Fruit fly (Drosophila melanogaster): ENCODE measurements around the gene CG32563.

Gene CG32563

dm6 chrX:17237421-17237820 is 29.2 kb downstream of the CG32563 start:
- no peak for TF ChIP-seq psq (optimal IDR thresholded peaks at IDR 0.05)
- TF ChIP-seq CG8478 (optimal IDR thresholded peaks at IDR 0.05), result no peak
- no peak for TF ChIP-seq usp (GFP tag; optimal IDR thresholded peaks at IDR 0.05)
- TF ChIP-seq pan (optimal IDR thresholded peaks at IDR 0.05), result no peak
- TF ChIP-seq EcR (GFP tag; optimal IDR thresholded peaks at IDR 0.05), result no peak
- no peak for TF ChIP-seq Dll (optimal IDR thresholded peaks at IDR 0.05)

- TF ChIP-seq usp (GFP tag; optimal IDR thresholded peaks at IDR 0.05) (no peak), CG8478 (optimal IDR thresholded peaks at IDR 0.05) (no peak), pan (optimal IDR thresholded peaks at IDR 0.05) (no peak), psq (optimal IDR thresholded peaks at IDR 0.05) (no peak), Dll (optimal IDR thresholded peaks at IDR 0.05) (no peak)
Measured at dm6 chrX:17244854-17245253, 36.6 kb downstream of the CG32563 start, which contains the start of gene CG8915. TSS of gene CG8915 (minus strand) at chrX:17245001.

dm6 chrX:17246916-17247315 is 38.7 kb downstream of the CG32563 start, which contains the start of gene CG42854:
TSS of gene CG42854 (minus strand) at chrX:17247016.
- no peak for TF ChIP-seq psq (optimal IDR thresholded peaks at IDR 0.05)
- no peak for TF ChIP-seq pan (optimal IDR thresholded peaks at IDR 0.05)
- TF ChIP-seq EcR (GFP tag; optimal IDR thresholded peaks at IDR 0.05), result no peak
- TF ChIP-seq CG8478 (optimal IDR thresholded peaks at IDR 0.05), result no peak
- no peak for TF ChIP-seq usp (GFP tag; optimal IDR thresholded peaks at IDR 0.05)

dm6 chrX:17249326-17249725 is 41.1 kb downstream of the CG32563 start, which contains the start of gene CG8675:
TSS of gene CG8675 (minus strand) at chrX:17249502.
- no peak for TF ChIP-seq usp (GFP tag; optimal IDR thresholded peaks at IDR 0.05)
- no peak for TF ChIP-seq pan (optimal IDR thresholded peaks at IDR 0.05)
- no peak for TF ChIP-seq EcR (GFP tag; optimal IDR thresholded peaks at IDR 0.05)
- TF ChIP-seq psq (optimal IDR thresholded peaks at IDR 0.05), result no peak
- TF ChIP-seq Dll (optimal IDR thresholded peaks at IDR 0.05), result no peak
- TF ChIP-seq CG8478 (optimal IDR thresholded peaks at IDR 0.05), result no peak

dm6 chrX:17254094-17254493 is 45.9 kb downstream of the CG32563 start:
- TF ChIP-seq EcR (GFP tag; optimal IDR thresholded peaks at IDR 0.05), result no peak
- no peak for TF ChIP-seq CG8478 (optimal IDR thresholded peaks at IDR 0.05)
- TF ChIP-seq psq (optimal IDR thresholded peaks at IDR 0.05), result no peak
- no peak for TF ChIP-seq pan (optimal IDR thresholded peaks at IDR 0.05)
- TF ChIP-seq Dll (optimal IDR thresholded peaks at IDR 0.05), result no peak
- no peak for TF ChIP-seq usp (GFP tag; optimal IDR thresholded peaks at IDR 0.05)

- no peak for TF ChIP-seq CG8478 (optimal IDR thresholded peaks at IDR 0.05)
- no peak for TF ChIP-seq Dll (optimal IDR thresholded peaks at IDR 0.05)
- TF ChIP-seq psq (optimal IDR thresholded peaks at IDR 0.05), result no peak
- TF ChIP-seq pan (optimal IDR thresholded peaks at IDR 0.05), result no peak
- TF ChIP-seq EcR (GFP tag; optimal IDR thresholded peaks at IDR 0.05), result no peak
- no peak for TF ChIP-seq usp (GFP tag; optimal IDR thresholded peaks at IDR 0.05)
Measured at dm6 chrX:17255677-17256076, 47.4 kb downstream of the CG32563 start.

All from whole organism.